Worm (Caenorhabditis elegans) whole organism, early embryonic: ENCODE results near the gene srh-75.

Experiments used
- B0310.2 ChIP-seq: sonication (generic microtip); optimal IDR thresholded peaks from 2 replicates; lab custom pipeline; 2016; ENCODE audit warnings: mild to moderate bottlenecking, missing genetic modification characterization, missing compliant biosample characterization
- F13C5.2 ChIP-seq: sonication (generic microtip); optimal IDR thresholded peaks from 2 replicates; lab custom pipeline; 2017; ENCODE audit warnings: mild to moderate bottlenecking, missing genetic modification characterization, inconsistent platforms, missing compliant biosample characterization
- ama-1 ChIP-seq: fragments of 150-350 bp; optimal IDR thresholded peaks from 2 replicates; lab custom pipeline; 2014
- ceh-13 ChIP-seq: fragments of 200-800 bp; sonication (Bioruptor generic); optimal IDR thresholded peaks from 2 replicates; lab custom pipeline; 2018; ENCODE audit warnings: mild to moderate bottlenecking, missing genetic modification characterization, missing compliant biosample characterization
- ceh-36 ChIP-seq: sonication (generic microtip); optimal IDR thresholded peaks from 2 replicates; lab custom pipeline; 2016; ENCODE audit warnings: missing genetic modification characterization, inconsistent platforms, missing compliant biosample characterization
- flt-1 ChIP-seq: fragments of 200-800 bp; sonication (Bioruptor generic); IDR thresholded peaks from 2 replicates; pipeline ENCODE4 v1.3.6; 2022; ENCODE audit warnings: missing genetic modification characterization, missing compliant biosample characterization
- hnd-1 ChIP-seq: sonication (generic microtip); optimal IDR thresholded peaks from 2 replicates; lab custom pipeline; 2016; ENCODE audit warnings: missing genetic modification characterization, missing compliant biosample characterization
- pes-1 ChIP-seq: fragments of 200-800 bp; sonication (Bioruptor generic); IDR thresholded peaks from 2 replicates; pipeline ENCODE4 v1.3.6; 2022; ENCODE audit warnings: missing genetic modification reagents, missing genetic modification characterization, missing compliant biosample characterization
- tbx-11 ChIP-seq: fragments of 200-800 bp; sonication (Bioruptor generic); IDR thresholded peaks from 2 replicates; pipeline ENCODE4 v1.3.6; 2022; ENCODE audit warnings: missing genetic modification characterization, missing compliant biosample characterization

- TF ChIP-seq tbx-11 (GFP tag; lab: Robert Waterston, UW) (no peak), flt-1 (no peak), pes-1 (GFP tag; lab: Robert Waterston, UW) (no peak), ceh-36 (no peak), ama-1 (lab: Kevin White, UChicago) (no peak), B0310.2 (tag; lab: Kevin White, UChicago) (no peak), ceh-13 (GFP tag; lab: Kevin White, UChicago) (no peak), hnd-1 (no peak), F13C5.2 (tag; lab: Kevin White, UChicago) (no peak)
These were observed 43.8 kb downstream of the srh-75 start for ce11 chrV:11013179-11013578.
